Worm (Caenorhabditis elegans): ENCODE measurements around the gene F18H3.1.
A peak's percentile ranks its signal among the peaks of the same experiment; 100 is the strongest.

Gene F18H3.1

DNA sequence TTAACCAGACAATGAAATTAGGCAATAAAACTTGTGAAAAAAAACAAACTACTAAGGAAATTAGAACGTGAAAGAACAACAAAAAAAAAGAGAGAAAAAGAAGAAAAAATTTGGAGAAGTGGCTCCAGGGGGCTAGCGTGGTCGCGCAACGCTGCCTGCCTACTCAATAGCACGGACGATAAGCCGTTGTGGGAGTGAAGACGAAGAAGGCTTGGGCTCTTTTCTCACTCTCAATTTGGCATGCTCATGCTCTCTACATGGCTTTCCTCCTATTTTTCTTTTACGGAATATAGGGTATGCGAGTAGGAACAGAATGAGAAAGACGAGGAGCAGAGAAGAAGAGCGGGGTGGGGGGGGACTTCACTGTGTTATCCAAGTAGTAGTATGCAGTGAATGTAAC is 17.2 kb upstream of the F18H3.1 start:
- peak; percentile 39 for TF ChIP-seq F13C5.2 (tag; optimal IDR thresholded peaks at IDR 0.05)
- TF ChIP-seq tbx-11 (GFP tag; IDR thresholded peaks at IDR 0.05), result no peak
- no peak for TF ChIP-seq tbx-37 (GFP tag; conservative IDR thresholded peaks at IDR 0.05)
- TF ChIP-seq ama-1 (optimal IDR thresholded peaks at IDR 0.05), result no peak
- TF ChIP-seq flt-1 (GFP tag; IDR thresholded peaks at IDR 0.05), result no peak
- peak; percentile 34 for TF ChIP-seq hmg-4 (GFP tag; optimal IDR thresholded peaks at IDR 0.05)
- no peak for TF ChIP-seq ceh-13 (GFP tag; optimal IDR thresholded peaks at IDR 0.05)

DNA sequence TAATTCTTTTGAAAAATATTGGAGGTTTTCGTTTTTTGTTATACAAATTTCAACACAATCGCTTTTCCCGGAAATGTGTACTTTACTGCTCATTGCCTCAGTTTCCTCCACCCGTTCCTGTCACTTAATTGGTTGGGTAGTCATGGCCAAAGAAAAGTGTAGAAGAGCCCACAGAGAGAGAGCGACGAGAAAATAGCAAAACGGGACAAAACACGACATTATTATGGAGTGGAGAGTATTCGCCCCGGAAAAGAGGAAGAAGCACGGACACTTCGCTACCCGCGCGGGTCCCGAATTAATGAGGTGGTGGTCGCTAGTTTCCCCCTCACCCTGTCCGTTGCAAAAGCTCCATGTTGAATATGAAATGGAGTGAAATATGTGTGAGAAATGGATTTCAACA is 15.6 kb upstream of the F18H3.1 start:
- no peak for TF ChIP-seq ama-1 (optimal IDR thresholded peaks at IDR 0.05)
- TF ChIP-seq hmg-4 (GFP tag; optimal IDR thresholded peaks at IDR 0.05), result peak; percentile 25

DNA sequence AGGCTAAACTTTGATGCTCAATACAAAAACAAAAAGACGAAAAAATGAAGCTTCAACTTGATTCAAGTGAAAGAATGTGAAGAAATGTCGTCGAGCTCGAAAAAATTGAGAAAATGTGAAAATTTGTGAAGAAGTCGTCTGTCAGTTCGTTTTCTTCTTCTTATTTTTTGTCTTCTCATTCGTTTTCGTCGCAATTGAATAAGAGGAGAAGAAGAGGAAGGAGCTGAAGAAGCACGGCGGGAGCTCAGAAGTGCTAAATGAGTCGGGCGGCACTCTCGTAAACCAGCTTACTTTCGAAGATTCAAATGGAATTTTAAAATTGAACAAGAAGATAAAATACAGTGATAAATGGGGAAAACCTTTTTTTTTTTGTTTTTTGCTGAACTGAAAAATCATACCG is 14.3 kb upstream of the F18H3.1 start:
- TF ChIP-seq aly-1 (tag; optimal IDR thresholded peaks at IDR 0.05) (no peak), hnd-1 (tag; optimal IDR thresholded peaks at IDR 0.05) (no peak), scrt-1 (GFP tag; IDR thresholded peaks at IDR 0.05) (no peak), pes-1 (GFP tag; IDR thresholded peaks at IDR 0.05) (no peak), hmg-4 (GFP tag; optimal IDR thresholded peaks at IDR 0.05) (no peak), tra-4 (tag; optimal IDR thresholded peaks at IDR 0.05) (no peak), flt-1 (GFP tag; IDR thresholded peaks at IDR 0.05) (no peak), ceh-13 (GFP tag; optimal IDR thresholded peaks at IDR 0.05) (no peak), tbx-11 (GFP tag; IDR thresholded peaks at IDR 0.05) (no peak), sea-1 (GFP tag; conservative IDR thresholded peaks at IDR 0.05) (no peak), ceh-36 (tag; optimal IDR thresholded peaks at IDR 0.05) (no peak), hmbx-1 (tag; optimal IDR thresholded peaks at IDR 0.05) (no peak), tbx-37 (GFP tag; conservative IDR thresholded peaks at IDR 0.05) (no peak), ama-1 (optimal IDR thresholded peaks at IDR 0.05) (no peak), B0310.2 (tag; optimal IDR thresholded peaks at IDR 0.05) (no peak), ets-7 (tag; optimal IDR thresholded peaks at IDR 0.05) (no peak), F13C5.2 (tag; optimal IDR thresholded peaks at IDR 0.05) (no peak)

DNA sequence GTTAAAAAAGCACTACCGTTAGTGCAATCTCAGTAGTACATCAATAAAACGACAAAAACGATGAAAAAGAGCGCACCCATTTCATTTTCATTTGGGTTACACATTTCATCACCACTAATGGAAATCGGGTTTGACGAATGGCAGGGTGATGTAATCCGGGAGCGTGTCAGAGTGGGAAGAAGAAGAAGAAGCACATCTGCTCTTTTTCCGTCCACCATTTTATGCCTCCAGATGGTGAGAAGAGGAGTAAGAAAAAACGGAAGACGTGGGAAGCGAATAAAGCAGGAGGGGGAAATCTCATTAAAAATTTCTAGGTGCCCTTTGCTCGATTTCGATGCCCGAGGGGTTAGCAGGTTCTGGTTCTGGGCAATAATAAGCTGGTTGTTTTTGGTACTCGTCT is 13.4 kb upstream of the F18H3.1 start:
- TF ChIP-seq ceh-36 (tag; optimal IDR thresholded peaks at IDR 0.05), result no peak

DNA sequence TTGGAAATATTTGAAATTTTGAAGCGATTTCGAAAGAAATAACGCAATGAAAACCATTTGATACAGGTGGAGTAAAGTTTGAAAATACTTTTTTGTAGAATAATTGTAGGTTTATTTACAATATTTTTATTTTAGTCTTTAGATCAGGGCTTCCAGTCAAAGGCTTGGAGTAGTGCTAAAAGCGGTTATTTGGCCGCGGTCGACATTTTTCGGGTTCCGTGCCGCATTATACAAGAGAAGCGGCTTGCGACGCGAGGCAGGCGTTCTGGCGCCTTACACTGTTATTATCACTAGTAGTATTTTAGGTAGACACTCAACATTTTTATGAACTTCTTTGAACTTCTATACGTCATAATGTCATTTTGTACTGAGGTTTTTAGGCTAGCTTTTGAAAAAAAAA is 13.0 kb upstream of the F18H3.1 start:
- TF ChIP-seq tra-4 (tag; optimal IDR thresholded peaks at IDR 0.05) (no peak), B0310.2 (tag; optimal IDR thresholded peaks at IDR 0.05) (no peak), aly-1 (tag; optimal IDR thresholded peaks at IDR 0.05) (no peak), scrt-1 (GFP tag; IDR thresholded peaks at IDR 0.05) (no peak), sea-1 (GFP tag; conservative IDR thresholded peaks at IDR 0.05) (no peak), F13C5.2 (tag; optimal IDR thresholded peaks at IDR 0.05) (no peak), ceh-13 (GFP tag; optimal IDR thresholded peaks at IDR 0.05) (no peak), ets-7 (tag; optimal IDR thresholded peaks at IDR 0.05) (no peak), tbx-11 (GFP tag; IDR thresholded peaks at IDR 0.05) (no peak), hmg-4 (GFP tag; optimal IDR thresholded peaks at IDR 0.05) (no peak), pes-1 (GFP tag; IDR thresholded peaks at IDR 0.05) (no peak), hnd-1 (tag; optimal IDR thresholded peaks at IDR 0.05) (no peak), flt-1 (GFP tag; IDR thresholded peaks at IDR 0.05) (no peak), tbx-37 (GFP tag; conservative IDR thresholded peaks at IDR 0.05) (no peak), ama-1 (optimal IDR thresholded peaks at IDR 0.05) (no peak), ceh-36 (tag; optimal IDR thresholded peaks at IDR 0.05) (no peak), hmbx-1 (tag; optimal IDR thresholded peaks at IDR 0.05) (no peak)

DNA sequence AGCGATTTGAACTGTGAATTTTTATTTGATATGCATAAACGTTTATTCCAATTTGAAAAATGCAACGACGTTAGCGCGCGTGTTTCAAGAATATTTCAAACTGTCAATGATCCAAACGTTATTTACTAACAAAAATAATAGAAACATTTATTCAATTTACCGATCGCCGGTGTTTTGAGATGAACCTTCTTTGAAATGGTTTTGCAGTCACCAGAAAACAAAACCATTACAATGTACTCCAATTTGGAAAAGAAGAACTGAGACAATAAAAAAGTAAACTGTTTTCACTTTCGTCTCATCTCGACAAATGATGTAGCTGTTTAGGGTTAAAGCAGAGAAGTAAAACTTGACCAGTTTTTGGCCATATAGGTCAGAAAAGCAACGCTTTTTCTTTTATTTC is 12.2 kb upstream of the F18H3.1 start, which contains the start of gene H06A10.1:
TSS of gene H06A10.1 (plus strand) at position 301 of the 400 bp plus-strand sequence.
- TF ChIP-seq F13C5.2 (tag; optimal IDR thresholded peaks at IDR 0.05), result no peak
- TF ChIP-seq tbx-11 (GFP tag; IDR thresholded peaks at IDR 0.05), result no peak
- TF ChIP-seq hmbx-1 (tag; optimal IDR thresholded peaks at IDR 0.05), result no peak
- no peak for TF ChIP-seq ets-7 (tag; optimal IDR thresholded peaks at IDR 0.05)
- no peak for TF ChIP-seq flt-1 (GFP tag; IDR thresholded peaks at IDR 0.05)
- TF ChIP-seq ceh-36 (tag; optimal IDR thresholded peaks at IDR 0.05), result no peak
- no peak for TF ChIP-seq pes-1 (GFP tag; IDR thresholded peaks at IDR 0.05)
- TF ChIP-seq sea-1 (GFP tag; conservative IDR thresholded peaks at IDR 0.05), result no peak
- no peak for TF ChIP-seq hmg-4 (GFP tag; optimal IDR thresholded peaks at IDR 0.05)
- TF ChIP-seq tbx-37 (GFP tag; conservative IDR thresholded peaks at IDR 0.05), result no peak
- no peak for TF ChIP-seq ceh-13 (GFP tag; optimal IDR thresholded peaks at IDR 0.05)
- no peak for TF ChIP-seq tra-4 (tag; optimal IDR thresholded peaks at IDR 0.05)
- TF ChIP-seq B0310.2 (tag; optimal IDR thresholded peaks at IDR 0.05), result no peak
- no peak for TF ChIP-seq scrt-1 (GFP tag; IDR thresholded peaks at IDR 0.05)
- TF ChIP-seq ama-1 (optimal IDR thresholded peaks at IDR 0.05), result no peak
- no peak for TF ChIP-seq aly-1 (tag; optimal IDR thresholded peaks at IDR 0.05)
- TF ChIP-seq hnd-1 (tag; optimal IDR thresholded peaks at IDR 0.05), result no peak

DNA sequence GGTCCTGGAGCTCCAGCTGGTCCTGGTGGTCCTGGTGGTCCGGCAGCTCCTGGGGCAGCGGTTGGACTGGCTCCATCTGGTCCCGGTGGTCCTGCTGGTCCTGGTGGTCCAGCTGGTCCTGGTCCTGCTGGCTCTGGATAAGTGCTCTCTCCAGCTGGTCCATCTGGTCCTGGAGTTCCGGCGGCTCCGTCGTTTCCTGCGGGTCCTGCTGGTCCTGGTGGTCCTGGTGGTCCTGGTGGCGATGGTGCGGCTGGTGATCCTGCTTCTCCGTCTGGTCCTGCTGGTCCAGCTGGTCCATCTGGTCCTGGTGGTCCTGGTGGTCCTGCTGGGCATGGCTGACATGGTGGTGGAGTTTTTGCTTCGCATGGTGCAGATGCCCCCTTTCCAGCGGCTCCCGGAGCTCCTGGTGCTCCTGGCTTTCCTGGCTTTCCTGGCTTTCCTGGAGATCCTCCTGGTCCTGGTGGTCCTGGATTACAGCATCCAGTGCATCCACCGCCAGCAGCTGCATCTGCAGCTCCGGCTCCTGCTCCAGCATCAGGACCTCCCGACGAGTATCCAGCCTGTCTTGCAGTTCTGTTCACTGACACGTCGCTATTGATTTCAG is 9.1 kb upstream of the F18H3.1 start:
- TF ChIP-seq scrt-1 (GFP tag; IDR thresholded peaks at IDR 0.05), result no peak
- no peak for TF ChIP-seq B0310.2 (tag; optimal IDR thresholded peaks at IDR 0.05)
- no peak for TF ChIP-seq ceh-13 (GFP tag; optimal IDR thresholded peaks at IDR 0.05)
- TF ChIP-seq flt-1 (GFP tag; IDR thresholded peaks at IDR 0.05), result no peak
- no peak for TF ChIP-seq sea-1 (GFP tag; conservative IDR thresholded peaks at IDR 0.05)
- no peak for TF ChIP-seq hnd-1 (tag; optimal IDR thresholded peaks at IDR 0.05)
- TF ChIP-seq aly-1 (tag; optimal IDR thresholded peaks at IDR 0.05), result no peak
- TF ChIP-seq F13C5.2 (tag; optimal IDR thresholded peaks at IDR 0.05), result no peak
- TF ChIP-seq tra-4 (tag; optimal IDR thresholded peaks at IDR 0.05), result no peak
- TF ChIP-seq pes-1 (GFP tag; IDR thresholded peaks at IDR 0.05), result no peak

DNA sequence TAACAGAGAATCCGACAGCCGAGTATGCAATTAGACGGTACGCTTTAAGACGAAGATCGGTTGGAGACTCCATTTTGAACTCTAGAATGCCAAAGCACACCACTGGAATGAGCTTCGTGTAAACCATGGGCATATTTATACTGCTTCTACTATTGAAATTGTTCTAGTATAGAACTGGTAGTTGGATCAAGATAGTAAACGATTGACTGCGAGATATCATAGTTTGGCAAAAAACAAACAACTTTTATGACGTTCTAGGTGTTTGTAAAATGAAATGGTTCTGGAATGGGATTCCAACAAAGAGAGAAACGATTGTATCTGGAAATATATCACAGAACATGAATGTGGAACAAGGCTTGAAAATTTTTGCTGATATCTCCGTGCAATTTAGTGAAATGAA is 8.5 kb upstream of the F18H3.1 start, which contains the start of gene col-185:
TSS of gene col-185 (minus strand) at position 101 of the 400 bp plus-strand sequence.
- TF ChIP-seq ama-1 (optimal IDR thresholded peaks at IDR 0.05), result no peak
- TF ChIP-seq pes-1 (GFP tag; IDR thresholded peaks at IDR 0.05), result no peak
- no peak for TF ChIP-seq aly-1 (tag; optimal IDR thresholded peaks at IDR 0.05)
- TF ChIP-seq B0310.2 (tag; optimal IDR thresholded peaks at IDR 0.05), result no peak
